Worm (Caenorhabditis elegans): ENCODE measurements around the gene C03B1.10.

Gene C03B1.10

ce11 chrX:6328860-6329259 is 28.8 kb downstream of the C03B1.10 start, which contains the start of gene col-169:
Gene col-169, plus strand, starts transcription at chrX:6329160.
- TF ChIP-seq B0310.2 (tag; optimal IDR thresholded peaks at IDR 0.05) (no peak), tbx-37 (GFP tag; conservative IDR thresholded peaks at IDR 0.05) (no peak), ama-1 (optimal IDR thresholded peaks at IDR 0.05) (no peak), F13C5.2 (tag; optimal IDR thresholded peaks at IDR 0.05) (no peak), hmbx-1 (tag; optimal IDR thresholded peaks at IDR 0.05) (no peak), hmg-4 (GFP tag; optimal IDR thresholded peaks at IDR 0.05) (no peak), ceh-13 (GFP tag; optimal IDR thresholded peaks at IDR 0.05) (no peak)

- TF ChIP-seq tbx-37 (GFP tag; conservative IDR thresholded peaks at IDR 0.05): no peak
These were observed 31.6 kb downstream of the C03B1.10 start, which contains the start of gene col-168 for ce11 chrX:6326088-6326487. Gene col-168, plus strand, starts transcription at chrX:6326388.

- no peak for TF ChIP-seq tra-4 (tag; optimal IDR thresholded peaks at IDR 0.05)
These were observed 34.5 kb downstream of the C03B1.10 start, which contains the start of gene col-167 for ce11 chrX:6323129-6323528. Gene col-167, plus strand, starts transcription at chrX:6323488.

- TF ChIP-seq B0310.2 (tag; optimal IDR thresholded peaks at IDR 0.05) (no peak), hmg-4 (GFP tag; optimal IDR thresholded peaks at IDR 0.05) (no peak)
These were observed 36.3 kb downstream of the C03B1.10 start for ce11 chrX:6321380-6321779.

- TF ChIP-seq aly-1 (tag; optimal IDR thresholded peaks at IDR 0.05) (no peak), tra-4 (tag; optimal IDR thresholded peaks at IDR 0.05) (no peak), ceh-36 (tag; optimal IDR thresholded peaks at IDR 0.05) (no peak), ama-1 (optimal IDR thresholded peaks at IDR 0.05) (no peak), hmbx-1 (tag; optimal IDR thresholded peaks at IDR 0.05) (no peak), ceh-13 (GFP tag; optimal IDR thresholded peaks at IDR 0.05) (no peak), pes-1 (GFP tag; IDR thresholded peaks at IDR 0.05) (no peak), tbx-11 (GFP tag; IDR thresholded peaks at IDR 0.05) (no peak), B0310.2 (tag; optimal IDR thresholded peaks at IDR 0.05) (no peak), ets-7 (tag; optimal IDR thresholded peaks at IDR 0.05) (no peak), scrt-1 (GFP tag; IDR thresholded peaks at IDR 0.05) (no peak)
These were observed 36.8 kb downstream of the C03B1.10 start for ce11 chrX:6320887-6321286.

- no peak for TF ChIP-seq tbx-37 (GFP tag; conservative IDR thresholded peaks at IDR 0.05)
- no peak for TF ChIP-seq tbx-11 (GFP tag; IDR thresholded peaks at IDR 0.05)
- TF ChIP-seq sea-1 (GFP tag; conservative IDR thresholded peaks at IDR 0.05): no peak
- TF ChIP-seq ceh-36 (tag; optimal IDR thresholded peaks at IDR 0.05): no peak
- no peak for TF ChIP-seq ceh-13 (GFP tag; optimal IDR thresholded peaks at IDR 0.05)
- TF ChIP-seq B0310.2 (tag; optimal IDR thresholded peaks at IDR 0.05): no peak
- TF ChIP-seq ets-7 (tag; optimal IDR thresholded peaks at IDR 0.05): no peak
- no peak for TF ChIP-seq flt-1 (GFP tag; IDR thresholded peaks at IDR 0.05)
- no peak for TF ChIP-seq pes-1 (GFP tag; IDR thresholded peaks at IDR 0.05)
- TF ChIP-seq F13C5.2 (tag; optimal IDR thresholded peaks at IDR 0.05): no peak
- no peak for TF ChIP-seq aly-1 (tag; optimal IDR thresholded peaks at IDR 0.05)
- no peak for TF ChIP-seq hnd-1 (tag; optimal IDR thresholded peaks at IDR 0.05)
- no peak for TF ChIP-seq tra-4 (tag; optimal IDR thresholded peaks at IDR 0.05)
- no peak for TF ChIP-seq hmbx-1 (tag; optimal IDR thresholded peaks at IDR 0.05)
- no peak for TF ChIP-seq hmg-4 (GFP tag; optimal IDR thresholded peaks at IDR 0.05)
These were observed 38.1 kb downstream of the C03B1.10 start, which contains the start of gene chtb-3 for ce11 chrX:6319546-6319945. Gene chtb-3, minus strand, starts transcription at chrX:6319646.

ce11 chrX:6318803-6319202 is 38.9 kb downstream of the C03B1.10 start:
- TF ChIP-seq pes-1 (GFP tag; IDR thresholded peaks at IDR 0.05): no peak

ce11 chrX:6311391-6311790 is 46.3 kb downstream of the C03B1.10 start, which contains the start of gene npr-38:
Gene npr-38, plus strand, starts transcription at chrX:6311691.
- TF ChIP-seq tra-4 (tag; optimal IDR thresholded peaks at IDR 0.05) (no peak), ama-1 (optimal IDR thresholded peaks at IDR 0.05) (no peak)

Measured in whole organism, early embryonic.